Worm (Caenorhabditis elegans): ENCODE data around the gene ZC513.3.

DNA sequence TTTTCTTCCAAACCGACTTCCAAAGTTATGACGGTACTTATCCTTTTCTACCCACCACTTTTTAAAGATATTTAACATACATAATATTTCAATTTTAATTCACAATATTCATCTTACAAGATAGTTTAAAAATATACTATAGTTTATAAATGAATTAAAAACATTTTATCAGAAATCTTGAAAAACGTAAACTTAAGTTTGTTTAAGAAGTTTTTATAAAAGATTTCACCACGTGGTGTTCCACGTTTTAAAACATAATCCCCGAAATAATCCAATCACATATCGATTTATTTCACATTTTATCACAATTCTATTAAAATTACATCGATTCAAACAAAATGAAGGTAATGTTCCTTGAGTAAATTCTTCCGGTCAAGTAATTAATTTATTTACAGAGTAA, at the start of gene ZC513.3:
- no peak for TF ChIP-seq dao-5 (tag; optimal IDR thresholded peaks at IDR 0.05)
- TF ChIP-seq him-1 (tag; optimal IDR thresholded peaks at IDR 0.05) = no peak
- no peak for TF ChIP-seq W03F9.2 (tag; optimal IDR thresholded peaks at IDR 0.05)

All from whole organism, L4/young adult.